Comparison of ENCODE assay signal across 1 fruit fly cellular context in genomic region chr3R:19584818-19585217, dm6.
TF ChIP-seq lines count a peak whose summit lies in the region.

No protein-coding gene starts in this region.

TF ChIP-seq in whole organism, embryonic, 481 proteins besides CTCF, POLR2A, EP300 and RAD21 (continued from another document and continues in another):
- TF ChIP-seq Meics (GFP tag; optimal IDR thresholded peaks at IDR 0.05; lab: Kevin White, UChicago), result peak; percentile 75
- TF ChIP-seq CG14860 (GFP tag; IDR thresholded peaks at IDR 0.05; lab: Robert Waterston, UW; ENCODE audit: partially characterized antibody), result no peak
- peak; percentile 76 for TF ChIP-seq gcm2 (GFP tag; optimal IDR thresholded peaks at IDR 0.05; lab: Kevin White, UChicago)
- no peak for TF ChIP-seq Trl (optimal IDR thresholded peaks at IDR 0.05; lab: Kevin White, UChicago)
- TF ChIP-seq Trl (GFP tag; optimal IDR thresholded peaks at IDR 0.05; lab: Kevin White, UChicago), result peak; percentile 87
- TF ChIP-seq mld (GFP tag; IDR thresholded peaks at IDR 0.05; lab: Robert Waterston, UW; ENCODE audit: partially characterized antibody), result no peak
- TF ChIP-seq crc (GFP tag; optimal IDR thresholded peaks at IDR 0.05; lab: Kevin White, UChicago), result peak; percentile 50
- TF ChIP-seq NK7.1 (GFP tag; optimal IDR thresholded peaks at IDR 0.05; lab: Kevin White, UChicago), result peak; percentile 75
- TF ChIP-seq CG10431 (GFP tag; optimal IDR thresholded peaks at IDR 0.05; lab: Kevin White, UChicago), result peak; percentile 92
- no peak for TF ChIP-seq CG2120 (GFP tag; optimal IDR thresholded peaks at IDR 0.05; lab: Kevin White, UChicago)
- no peak for TF ChIP-seq wor (GFP tag; IDR thresholded peaks at IDR 0.05; lab: Robert Waterston, UW)
- TF ChIP-seq nom (GFP tag; optimal IDR thresholded peaks at IDR 0.05; lab: Kevin White, UChicago), result no peak
- TF ChIP-seq CG3065 (GFP tag; optimal IDR thresholded peaks at IDR 0.05; lab: Kevin White, UChicago), result peak; percentile 81
- TF ChIP-seq MBD-R2 (GFP tag; IDR thresholded peaks at IDR 0.05; lab: Robert Waterston, UW), result peak; percentile 35; the same call in 1 of the 2 replicates
- TF ChIP-seq Hey (tag; optimal IDR thresholded peaks at IDR 0.05; lab: Kevin White, UChicago), result peak; percentile 73
- peak; percentile 96 for TF ChIP-seq CG6813 (GFP tag; optimal IDR thresholded peaks at IDR 0.05; lab: Kevin White, UChicago)
- TF ChIP-seq mirr (GFP tag; optimal IDR thresholded peaks at IDR 0.05; lab: Kevin White, UChicago), result peak; percentile 84
- TF ChIP-seq CG30431 (GFP tag; optimal IDR thresholded peaks at IDR 0.05; lab: Kevin White, UChicago), result peak; percentile 51
- TF ChIP-seq stc (GFP tag; IDR thresholded peaks at IDR 0.05; lab: Robert Waterston, UW), result peak; percentile 72; the same call in 1 of the 2 replicates
- peak; percentile 74 for TF ChIP-seq Sox102F (GFP tag; optimal IDR thresholded peaks at IDR 0.05; lab: Kevin White, UChicago)
- TF ChIP-seq CG10274 (GFP tag; optimal IDR thresholded peaks at IDR 0.05; lab: Kevin White, UChicago), result peak; percentile 53
- TF ChIP-seq Oli (tag; optimal IDR thresholded peaks at IDR 0.05; lab: Kevin White, UChicago), result peak; percentile 68
- TF ChIP-seq amos (GFP tag; IDR thresholded peaks at IDR 0.05; lab: Robert Waterston, UW; ENCODE audit: partially characterized antibody), result no peak
- peak; percentile 56 for TF ChIP-seq CG16815 (GFP tag; optimal IDR thresholded peaks at IDR 0.05; lab: Kevin White, UChicago)
- no peak for TF ChIP-seq hb (GFP tag; IDR thresholded peaks at IDR 0.05; lab: Robert Waterston, UW; ENCODE audit: partially characterized antibody)
- no peak for TF ChIP-seq Hr39 (optimal IDR thresholded peaks at IDR 0.05; lab: Kevin White, UChicago)
- no peak for TF ChIP-seq Dfd (GFP tag; optimal IDR thresholded peaks at IDR 0.05; lab: Kevin White, UChicago)
- TF ChIP-seq CG18476 (GFP tag; optimal IDR thresholded peaks at IDR 0.05; lab: Kevin White, UChicago), result peak; percentile 77
- TF ChIP-seq crol (GFP tag; IDR thresholded peaks at IDR 0.05; lab: Robert Waterston, UW), result peak; percentile 79
- TF ChIP-seq fd64A (GFP tag; optimal IDR thresholded peaks at IDR 0.05; lab: Kevin White, UChicago), result peak; percentile 97
- peak; percentile 77 for TF ChIP-seq CG17385 (GFP tag; optimal IDR thresholded peaks at IDR 0.05; lab: Kevin White, UChicago)
- TF ChIP-seq D (optimal IDR thresholded peaks at IDR 0.05; lab: Kevin White, UChicago), result no peak
- TF ChIP-seq D (GFP tag; optimal IDR thresholded peaks at IDR 0.05; lab: Kevin White, UChicago), result peak; percentile 93
- no peak for TF ChIP-seq emc (GFP tag; optimal IDR thresholded peaks at IDR 0.05; lab: Kevin White, UChicago)
- peak; percentile 91 for TF ChIP-seq Fer1 (GFP tag; optimal IDR thresholded peaks at IDR 0.05; lab: Kevin White, UChicago)
- TF ChIP-seq CG14441 (GFP tag; IDR thresholded peaks at IDR 0.05; lab: Robert Waterston, UW), result peak; percentile 31; the same call in 1 of the 2 replicates
- TF ChIP-seq GATAe (GFP tag; conservative IDR thresholded peaks at IDR 0.05; lab: Robert Waterston, UW), result no peak
- TF ChIP-seq Atf-2 (GFP tag; optimal IDR thresholded peaks at IDR 0.05; lab: Kevin White, UChicago), result peak; percentile 44
- peak; percentile 73 for TF ChIP-seq kah (GFP tag; optimal IDR thresholded peaks at IDR 0.05; lab: Kevin White, UChicago)
- TF ChIP-seq CG8089 (GFP tag; optimal IDR thresholded peaks at IDR 0.05; lab: Kevin White, UChicago), result peak; percentile 88
- peak; percentile 77 for TF ChIP-seq tio (GFP tag; optimal IDR thresholded peaks at IDR 0.05; lab: Kevin White, UChicago)
- peak; percentile 93 for TF ChIP-seq wek (GFP tag; optimal IDR thresholded peaks at IDR 0.05; lab: Kevin White, UChicago)
- peak; percentile 91 for TF ChIP-seq grn (GFP tag; optimal IDR thresholded peaks at IDR 0.05; lab: Kevin White, UChicago)
- TF ChIP-seq CG1233 (GFP tag; optimal IDR thresholded peaks at IDR 0.05; lab: Kevin White, UChicago), result peak; percentile 92
- TF ChIP-seq fd3F (GFP tag; optimal IDR thresholded peaks at IDR 0.05; lab: Kevin White, UChicago), result peak; percentile 59
- TF ChIP-seq onecut (GFP tag; IDR thresholded peaks at IDR 0.05; lab: Robert Waterston, UW), result peak; percentile 87
- peak; percentile 48 for TF ChIP-seq CG7928 (GFP tag; optimal IDR thresholded peaks at IDR 0.05; lab: Kevin White, UChicago)
- TF ChIP-seq Spps (tag; optimal IDR thresholded peaks at IDR 0.05; lab: Kevin White, UChicago), result peak; percentile 85
- TF ChIP-seq pfk (GFP tag; optimal IDR thresholded peaks at IDR 0.05; lab: Kevin White, UChicago), result peak; percentile 66
- TF ChIP-seq CG31441 (GFP tag; IDR thresholded peaks at IDR 0.05; lab: Robert Waterston, UW), result peak; percentile 88
- TF ChIP-seq CG15601 (tag; optimal IDR thresholded peaks at IDR 0.05; lab: Kevin White, UChicago), result peak; percentile 95
- TF ChIP-seq CG2202 (tag; optimal IDR thresholded peaks at IDR 0.05; lab: Kevin White, UChicago), result peak; percentile 96
- TF ChIP-seq vfl (GFP tag; optimal IDR thresholded peaks at IDR 0.05; lab: Kevin White, UChicago), result no peak
- 0 out of 3 replicates have a peak, but pooled peaks have one; percentile 16 for TF ChIP-seq Mrtf (GFP tag; IDR thresholded peaks at IDR 0.05; lab: Robert Waterston, UW)
- TF ChIP-seq CG10366 (GFP tag; IDR thresholded peaks at IDR 0.05; lab: Robert Waterston, UW), result peak; percentile 68
- TF ChIP-seq Dbx (GFP tag; IDR thresholded peaks at IDR 0.05; lab: Robert Waterston, UW), result no peak
- peak; percentile 78 for TF ChIP-seq sim (GFP tag; IDR thresholded peaks at IDR 0.05; lab: Robert Waterston, UW)
- TF ChIP-seq H2.0 (GFP tag; IDR thresholded peaks at IDR 0.05; lab: Robert Waterston, UW), result peak; percentile 32; the same call in 1 of the 2 replicates
- peak; percentile 90 for TF ChIP-seq CG15011 (GFP tag; optimal IDR thresholded peaks at IDR 0.05; lab: Kevin White, UChicago)
- TF ChIP-seq CG9817 (tag; optimal IDR thresholded peaks at IDR 0.05; lab: Kevin White, UChicago), result peak; percentile 49
- TF ChIP-seq CG13296 (GFP tag; optimal IDR thresholded peaks at IDR 0.05; lab: Kevin White, UChicago), result peak; percentile 85
- no peak for TF ChIP-seq CG11560 (tag; IDR thresholded peaks at IDR 0.05; lab: Robert Waterston, UW)
- TF ChIP-seq CG4820 (GFP tag; optimal IDR thresholded peaks at IDR 0.05; lab: Kevin White, UChicago), result peak; percentile 68
- TF ChIP-seq CG9215 (GFP tag; IDR thresholded peaks at IDR 0.05; lab: Robert Waterston, UW), result no peak
- TF ChIP-seq run (tag; optimal IDR thresholded peaks at IDR 0.05; lab: Kevin White, UChicago), result peak; percentile 73
- peak; percentile 94 for TF ChIP-seq odd (GFP tag; optimal IDR thresholded peaks at IDR 0.05; lab: Kevin White, UChicago)
- TF ChIP-seq Pdp1 (GFP tag; optimal IDR thresholded peaks at IDR 0.05; lab: Kevin White, UChicago), result peak; percentile 51 to 83
- TF ChIP-seq jigr1 (GFP tag; IDR thresholded peaks at IDR 0.05; lab: Robert Waterston, UW), result no peak
- TF ChIP-seq CG9797 (GFP tag; optimal IDR thresholded peaks at IDR 0.05; lab: Kevin White, UChicago), result peak; percentile 53
- peak; percentile 91 for TF ChIP-seq HHEX (GFP tag; optimal IDR thresholded peaks at IDR 0.05; lab: Kevin White, UChicago)
- TF ChIP-seq CG18764 (GFP tag; optimal IDR thresholded peaks at IDR 0.05; lab: Kevin White, UChicago), result peak; percentile 87
- TF ChIP-seq cato (GFP tag; optimal IDR thresholded peaks at IDR 0.05; lab: Kevin White, UChicago; ENCODE audit: borderline replicate concordance), result peak; percentile 74
- TF ChIP-seq CG8924 (tag; optimal IDR thresholded peaks at IDR 0.05; lab: Kevin White, UChicago), result peak; percentile 86
- TF ChIP-seq gsb (GFP tag; IDR thresholded peaks at IDR 0.05; lab: Robert Waterston, UW), result no peak
- peak; percentile 92 for TF ChIP-seq CG4707 (GFP tag; optimal IDR thresholded peaks at IDR 0.05; lab: Kevin White, UChicago)
- TF ChIP-seq btn (GFP tag; optimal IDR thresholded peaks at IDR 0.05; lab: Kevin White, UChicago), result peak; percentile 86
- peak; percentile 67 for TF ChIP-seq Antp (GFP tag; optimal IDR thresholded peaks at IDR 0.05; lab: Kevin White, UChicago)
- no peak for TF ChIP-seq luna (GFP tag; optimal IDR thresholded peaks at IDR 0.05; lab: Kevin White, UChicago)
- peak; percentile 80 for TF ChIP-seq HLH3B (GFP tag; IDR thresholded peaks at IDR 0.05; lab: Robert Waterston, UW)
- peak; percentile 86 for TF ChIP-seq CG14965 (GFP tag; optimal IDR thresholded peaks at IDR 0.05; lab: Kevin White, UChicago; ENCODE audit: borderline replicate concordance)
- TF ChIP-seq CG9609 (GFP tag; optimal IDR thresholded peaks at IDR 0.05; lab: Kevin White, UChicago), result peak; percentile 52
- peak; percentile 91 for TF ChIP-seq otp (GFP tag; IDR thresholded peaks at IDR 0.05; lab: Robert Waterston, UW)
- no peak for TF ChIP-seq chinmo (GFP tag; IDR thresholded peaks at IDR 0.05; lab: Robert Waterston, UW; ENCODE audit: partially characterized antibody)
- TF ChIP-seq sug (tag; optimal IDR thresholded peaks at IDR 0.05; lab: Kevin White, UChicago), result no peak
- TF ChIP-seq CG17186 (GFP tag; optimal IDR thresholded peaks at IDR 0.05; lab: Kevin White, UChicago), result peak; percentile 92
- TF ChIP-seq CG6683 (GFP tag; optimal IDR thresholded peaks at IDR 0.05; lab: Kevin White, UChicago), result peak; percentile 78
- peak; percentile 77 for TF ChIP-seq CHES-1-like (GFP tag; optimal IDR thresholded peaks at IDR 0.05; lab: Kevin White, UChicago)
- no peak for TF ChIP-seq CG4404 (GFP tag; IDR thresholded peaks at IDR 0.05; lab: Robert Waterston, UW)
- peak; percentile 25 for TF ChIP-seq Myb (GFP tag; optimal IDR thresholded peaks at IDR 0.05; lab: Kevin White, UChicago)
- peak; percentile 90 for TF ChIP-seq dmrt11E (tag; optimal IDR thresholded peaks at IDR 0.05; lab: Kevin White, UChicago)
- TF ChIP-seq schlank (tag; optimal IDR thresholded peaks at IDR 0.05; lab: Kevin White, UChicago), result peak; percentile 44
- peak; percentile 75 for TF ChIP-seq Nf-YA (GFP tag; IDR thresholded peaks at IDR 0.05; lab: Robert Waterston, UW)
- TF ChIP-seq CG18619 (GFP tag; optimal IDR thresholded peaks at IDR 0.05; lab: Kevin White, UChicago), result peak; percentile 88
- TF ChIP-seq CG6791 (GFP tag; IDR thresholded peaks at IDR 0.05; lab: Robert Waterston, UW; ENCODE audit: partially characterized antibody), result no peak
- no peak for TF ChIP-seq fru (optimal IDR thresholded peaks at IDR 0.05; lab: Kevin White, UChicago)
- TF ChIP-seq CG32767 (GFP tag; IDR thresholded peaks at IDR 0.05; lab: Robert Waterston, UW), result peak; percentile 67
- TF ChIP-seq CG12104 (GFP tag; optimal IDR thresholded peaks at IDR 0.05; lab: Kevin White, UChicago), result peak; percentile 91
- peak; percentile 26 for TF ChIP-seq MESR4 (GFP tag; optimal IDR thresholded peaks at IDR 0.05; lab: Kevin White, UChicago)
- peak; percentile 91 for TF ChIP-seq Xrp1 (GFP tag; IDR thresholded peaks at IDR 0.05; lab: Robert Waterston, UW)
- no peak for TF ChIP-seq cad (GFP tag; optimal IDR thresholded peaks at IDR 0.05; lab: Kevin White, UChicago)
- TF ChIP-seq bab2 (GFP tag; optimal IDR thresholded peaks at IDR 0.05; lab: Kevin White, UChicago), result peak; percentile 83
- TF ChIP-seq Nf-YC (tag; optimal IDR thresholded peaks at IDR 0.05; lab: Kevin White, UChicago), result no peak
- TF ChIP-seq vnd (GFP tag; IDR thresholded peaks at IDR 0.05; lab: Robert Waterston, UW; ENCODE audit: partially characterized antibody), result no peak
- no peak for TF ChIP-seq Aef1 (GFP tag; IDR thresholded peaks at IDR 0.05; lab: Robert Waterston, UW)
- peak; percentile 79 for TF ChIP-seq trem (tag; optimal IDR thresholded peaks at IDR 0.05; lab: Kevin White, UChicago)
- peak; percentile 91 for TF ChIP-seq CG1529 (GFP tag; optimal IDR thresholded peaks at IDR 0.05; lab: Kevin White, UChicago)
- peak; percentile 84 for TF ChIP-seq CG16863 (GFP tag; optimal IDR thresholded peaks at IDR 0.05; lab: Kevin White, UChicago)
- peak; percentile 15 for TF ChIP-seq sima (GFP tag; optimal IDR thresholded peaks at IDR 0.05; lab: Kevin White, UChicago)
- TF ChIP-seq CG14014 (GFP tag; IDR thresholded peaks at IDR 0.05; lab: Robert Waterston, UW), result peak; percentile 69; the same call in 1 of the 2 replicates
- no peak for TF ChIP-seq esg (GFP tag; conservative IDR thresholded peaks at IDR 0.05; lab: Robert Waterston, UW)
- TF ChIP-seq slou (GFP tag; optimal IDR thresholded peaks at IDR 0.05; lab: Kevin White, UChicago), result peak; percentile 24
- peak; percentile 41 for TF ChIP-seq HLH54F (GFP tag; optimal IDR thresholded peaks at IDR 0.05; lab: Kevin White, UChicago)
- peak; percentile 86 for TF ChIP-seq CG2712 (tag; optimal IDR thresholded peaks at IDR 0.05; lab: Kevin White, UChicago)
- peak; percentile 42 for TF ChIP-seq Sry-δ (GFP tag; optimal IDR thresholded peaks at IDR 0.05; lab: Kevin White, UChicago)
- peak; percentile 96 for TF ChIP-seq MTF-1 (GFP tag; optimal IDR thresholded peaks at IDR 0.05; lab: Kevin White, UChicago; ENCODE audit: borderline replicate concordance)
- TF ChIP-seq Hr51 (GFP tag; optimal IDR thresholded peaks at IDR 0.05; lab: Kevin White, UChicago), result peak in 1 of 2 experiments; percentile 83
- peak; percentile 56 for TF ChIP-seq sob (GFP tag; IDR thresholded peaks at IDR 0.05; lab: Robert Waterston, UW)
- 0 out of 2 replicates have a peak, but pooled peaks have one; percentile 42 for TF ChIP-seq Doc2 (GFP tag; IDR thresholded peaks at IDR 0.05; lab: Robert Waterston, UW)
- TF ChIP-seq CG12071 (GFP tag; optimal IDR thresholded peaks at IDR 0.05; lab: Kevin White, UChicago), result peak; percentile 93
- TF ChIP-seq CG12299 (tag; optimal IDR thresholded peaks at IDR 0.05; lab: Kevin White, UChicago), result peak; percentile 85
- TF ChIP-seq ash1 (GFP tag; optimal IDR thresholded peaks at IDR 0.05; lab: Kevin White, UChicago), result peak; percentile 29
- TF ChIP-seq HmgZ (tag; optimal IDR thresholded peaks at IDR 0.05; lab: Kevin White, UChicago), result peak; percentile 75
- peak; percentile 95 for TF ChIP-seq sqz (GFP tag; optimal IDR thresholded peaks at IDR 0.05; lab: Kevin White, UChicago)
- no peak for TF ChIP-seq CG14667 (GFP tag; IDR thresholded peaks at IDR 0.05; lab: Robert Waterston, UW)
- peak; percentile 67 for TF ChIP-seq CG7839 (tag; optimal IDR thresholded peaks at IDR 0.05; lab: Kevin White, UChicago)
- TF ChIP-seq disco-r (GFP tag; optimal IDR thresholded peaks at IDR 0.05; lab: Kevin White, UChicago), result peak; percentile 83
- peak; percentile 80 for TF ChIP-seq zfh1 (GFP tag; IDR thresholded peaks at IDR 0.05; lab: Robert Waterston, UW)
- peak; percentile 95 for TF ChIP-seq CG3407 (GFP tag; optimal IDR thresholded peaks at IDR 0.05; lab: Kevin White, UChicago)
- peak; percentile 83 for TF ChIP-seq Camta (GFP tag; optimal IDR thresholded peaks at IDR 0.05; lab: Kevin White, UChicago)
- TF ChIP-seq CG13287 (GFP tag; IDR thresholded peaks at IDR 0.05; lab: Robert Waterston, UW; ENCODE audit: partially characterized antibody), result no peak
